Worm (Caenorhabditis elegans): ENCODE results near the gene T16G1.6.

- TF ChIP-seq lin-13 (GFP tag; optimal IDR thresholded peaks at IDR 0.05) (no peak), mef-2 (tag; optimal IDR thresholded peaks at IDR 0.05) (no peak)
These were observed 33.7 kb upstream of the T16G1.6 start, which contains the start of gene pnn-1 for ce11 chrV:12970575-12971160.

Measured in whole organism, L1 larva.